Worm (Caenorhabditis elegans) whole organism, young adult: ENCODE results near the gene spds-1.

Experiments used
- B0035.1 ChIP-seq: sonication (generic microtip); optimal IDR thresholded peaks from 2 replicates; lab custom pipeline; 2016; ENCODE audit warnings: missing genetic modification characterization, mild to moderate bottlenecking, missing compliant biosample characterization, missing genotype, missing genetic modification reagents
- B0336.3 ChIP-seq: fragments of 200-800 bp; sonication (Bioruptor generic); IDR thresholded peaks from 2 replicates; pipeline ENCODE4 v1.3.6; 2022; ENCODE audit warnings: missing genetic modification characterization, missing compliant biosample characterization
- C17E4.6 ChIP-seq: fragments of 200-800 bp; sonication (Bioruptor generic); IDR thresholded peaks from 2 replicates; pipeline ENCODE4 v1.3.6; 2022; ENCODE audit warnings: missing genetic modification reagents, missing genetic modification characterization, missing compliant biosample characterization
- F39B2.1 ChIP-seq: fragments of 200-800 bp; sonication (Bioruptor generic); IDR thresholded peaks from 2 replicates; pipeline ENCODE4 v1.3.6; 2022; ENCODE audit warnings: missing genetic modification reagents, missing genetic modification characterization, missing compliant biosample characterization
- F49E8.2 ChIP-seq: sonication (generic microtip); optimal IDR thresholded peaks from 3 replicates; lab custom pipeline; 2017; ENCODE audit warnings: missing genetic modification characterization, mild to moderate bottlenecking, missing compliant biosample characterization, antibody characterized with exemption, moderate library complexity; ENCODE audit not compliant: insufficient read depth
- F57C9.4 ChIP-seq: sonication (generic microtip); optimal IDR thresholded peaks from 2 replicates; lab custom pipeline; 2017; ENCODE audit warnings: mild to moderate bottlenecking, missing genetic modification characterization, missing compliant biosample characterization
- Y95B8A.8 ChIP-seq: fragments of 200-800 bp; sonication (Bioruptor generic); IDR thresholded peaks from 2 replicates; pipeline ENCODE4 v1.3.6; 2022; ENCODE audit warnings: missing genetic modification reagents, missing genetic modification characterization, missing compliant biosample characterization
- ama-1 ChIP-seq, 3 experiments: fragments of 150-350 bp in 1 of 3; sonication (generic microtip) in 2 of 3; optimal IDR thresholded peaks; 2 replicates each; lab custom pipeline; 2014 to 2018; ENCODE audit warnings: missing biosample characterization in 2 of 3, missing genetic modification characterization in 2 of 3, missing genetic modification reagents in 2 of 3
- aptf-3 ChIP-seq: fragments of 200-800 bp; sonication (Bioruptor generic); IDR thresholded peaks from 2 replicates; pipeline ENCODE4 v1.3.6; 2022; ENCODE audit warnings: missing genetic modification characterization, missing compliant biosample characterization
- atf-7 ChIP-seq: sonication (generic microtip); optimal IDR thresholded peaks from 2 replicates; lab custom pipeline; 2017; ENCODE audit warnings: mild to moderate bottlenecking, missing genetic modification characterization, missing compliant biosample characterization
- cebp-2 ChIP-seq: fragments of 200-800 bp; sonication (Bioruptor generic); IDR thresholded peaks from 2 replicates; pipeline ENCODE4 v1.3.6; 2022; ENCODE audit warnings: missing genetic modification characterization, missing compliant biosample characterization
- egrh-3 ChIP-seq: fragments of 200-800 bp; sonication (Bioruptor generic); IDR thresholded peaks from 2 replicates; pipeline ENCODE4 v1.3.6; 2022; ENCODE audit warnings: missing genetic modification reagents, missing genetic modification characterization, missing compliant biosample characterization
- ekl-4 ChIP-seq: fragments of 200-800 bp; sonication (Bioruptor generic); IDR thresholded peaks from 2 replicates; pipeline ENCODE4 v1.3.6; 2022; ENCODE audit warnings: missing genetic modification reagents, missing genetic modification characterization, missing compliant biosample characterization
- gei-17 ChIP-seq: fragments of 200-800 bp; sonication (Bioruptor generic); optimal IDR thresholded peaks from 2 replicates; lab custom pipeline; 2018; ENCODE audit warnings: mild to moderate bottlenecking, missing genetic modification characterization, missing compliant biosample characterization
- him-1 ChIP-seq: sonication (generic microtip); optimal IDR thresholded peaks from 2 replicates; lab custom pipeline; 2016; ENCODE audit warnings: missing genotype, missing genetic modification reagents, missing genetic modification characterization, missing compliant biosample characterization
- lag-1 ChIP-seq: fragments of 200-800 bp; sonication (Bioruptor generic); IDR thresholded peaks from 2 replicates; pipeline ENCODE4 v1.3.6; 2022; ENCODE audit warnings: missing genetic modification reagents, missing genetic modification characterization, missing compliant biosample characterization
- let-526 ChIP-seq: fragments of 200-800 bp; sonication (Bioruptor generic); IDR thresholded peaks from 2 replicates; pipeline ENCODE4 v1.3.6; 2022; ENCODE audit warnings: missing genetic modification reagents, missing genetic modification characterization, missing compliant biosample characterization
- lin-26 ChIP-seq: fragments of 200-800 bp; sonication (Bioruptor generic); IDR thresholded peaks from 2 replicates; pipeline ENCODE4 v1.3.6; 2022; ENCODE audit warnings: missing genetic modification reagents, missing genetic modification characterization, missing compliant biosample characterization
- lin-35 ChIP-seq, 3 experiments: fragments of 150-350 bp in 2 of 3; sonication (generic microtip) in 1 of 3; optimal IDR thresholded peaks; 2 replicates each; lab custom pipeline; 2014 to 2018; ENCODE audit warnings: missing biosample characterization in 3 of 3, missing genetic modification characterization in 3 of 3, missing genetic modification reagents in 3 of 3
- mcd-1 ChIP-seq: fragments of 200-800 bp; sonication (Bioruptor generic); IDR thresholded peaks from 2 replicates; pipeline ENCODE4 v1.3.6; 2022; ENCODE audit warnings: missing genetic modification reagents, missing genetic modification characterization, missing compliant biosample characterization
- nfya-1 ChIP-seq: sonication (generic microtip); optimal IDR thresholded peaks from 2 replicates; lab custom pipeline; 2017; ENCODE audit warnings: antibody characterized with exemption, missing compliant biosample characterization, missing genetic modification characterization, borderline replicate concordance; ENCODE audit not compliant: insufficient read depth
- nhr-27 ChIP-seq: fragments of 200-800 bp; sonication (Bioruptor generic); optimal IDR thresholded peaks from 2 replicates; lab custom pipeline; 2018; ENCODE audit warnings: mild to moderate bottlenecking, missing genetic modification characterization, moderate library complexity, missing compliant biosample characterization
- pha-4 ChIP-seq: fragments of 150-350 bp; sonication (generic microtip); optimal IDR thresholded peaks from 2 replicates; lab custom pipeline; 2014; ENCODE audit warnings: missing biosample characterization, missing genetic modification reagents, missing genetic modification characterization
- rcor-1 ChIP-seq: fragments of 200-800 bp; sonication (Bioruptor generic); IDR thresholded peaks from 2 replicates; pipeline ENCODE4 v1.3.6; 2022; ENCODE audit warnings: missing genetic modification reagents, missing genetic modification characterization, missing compliant biosample characterization
- snpc-1.1 ChIP-seq: sonication (generic microtip); optimal IDR thresholded peaks from 2 replicates; lab custom pipeline; 2017; ENCODE audit warnings: missing genetic modification characterization, mild to moderate bottlenecking, missing compliant biosample characterization, antibody characterized with exemption, moderate library complexity, missing genotype, missing genetic modification reagents; ENCODE audit not compliant: insufficient read depth
- snpc-4 ChIP-seq, 5 experiments: fragments of 150-350 bp in 1 of 5; sonication (generic microtip) in 4 of 5; optimal IDR thresholded peaks; 2 replicates each; lab custom pipeline; 2014 to 2018; ENCODE audit warnings: missing genetic modification characterization in 5 of 5, missing biosample characterization in 3 of 5, antibody characterized with exemption in 2 of 5, mild to moderate bottlenecking in 2 of 5, missing compliant biosample characterization in 2 of 5, missing genotype in 2 of 5, moderate library complexity in 2 of 5, missing genetic modification reagents in 1 of 5
- tbp1 ChIP-seq: fragments of 200-800 bp; sonication (Bioruptor generic); optimal IDR thresholded peaks from 2 replicates; lab custom pipeline; 2018; ENCODE audit warnings: mild to moderate bottlenecking, missing genetic modification characterization, missing compliant biosample characterization
- tbx-9 ChIP-seq: sonication (generic microtip); optimal IDR thresholded peaks from 2 replicates; lab custom pipeline; 2016; ENCODE audit warnings: borderline replicate concordance, missing genetic modification characterization, inconsistent platforms, missing compliant biosample characterization
- unc-130 ChIP-seq: sonication (generic microtip); optimal IDR thresholded peaks from 2 replicates; lab custom pipeline; 2016; ENCODE audit warnings: missing genetic modification reagents, missing genetic modification characterization, missing compliant biosample characterization
- zfh-2 ChIP-seq: fragments of 200-800 bp; sonication (Bioruptor generic); conservative IDR thresholded peaks from 2 replicates; pipeline ENCODE4 v1.3.6; 2022; ENCODE audit warnings: missing genetic modification reagents, missing genetic modification characterization, missing compliant biosample characterization
- ztf-22 ChIP-seq: fragments of 200-800 bp; sonication (Bioruptor generic); optimal IDR thresholded peaks from 2 replicates; lab custom pipeline; 2018; ENCODE audit warnings: mild to moderate bottlenecking, missing genetic modification characterization, moderate library complexity, missing compliant biosample characterization
- ztf-3 ChIP-seq: fragments of 200-800 bp; sonication (Bioruptor generic); optimal IDR thresholded peaks from 2 replicates; lab custom pipeline; 2018; ENCODE audit warnings: mild to moderate bottlenecking, missing genetic modification characterization, missing compliant biosample characterization

The spds-1 gene

DNA sequence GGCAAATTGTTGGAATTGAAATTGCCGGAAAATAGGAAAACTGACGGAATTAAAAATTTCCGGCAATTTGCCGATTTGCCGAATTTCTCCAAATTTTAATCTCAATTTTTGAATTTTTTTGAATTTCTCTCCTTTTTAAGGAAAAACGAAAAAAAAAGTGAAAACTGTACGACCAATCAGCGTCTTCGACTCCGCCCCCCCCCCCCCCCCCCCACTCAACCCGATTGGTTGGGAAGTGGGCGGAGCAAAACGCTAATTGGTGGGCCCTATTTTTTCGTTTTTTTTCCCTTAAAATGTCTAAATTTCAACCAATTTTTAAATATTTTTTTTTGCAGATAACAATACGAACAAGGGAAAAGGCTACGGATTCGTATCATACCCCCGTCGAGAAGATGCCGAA lies 36.8 kb upstream of the spds-1 start:
- no peak for TF ChIP-seq F39B2.1 (GFP tag; lab: Robert Waterston, UW)
- no peak for TF ChIP-seq nhr-27 (tag; lab: Kevin White, UChicago)
- no peak for TF ChIP-seq aptf-3 (GFP tag; lab: Robert Waterston, UW)
- TF ChIP-seq rcor-1 (GFP tag; lab: Robert Waterston, UW), result no peak
- TF ChIP-seq unc-130 (GFP tag; lab: Kevin White, UChicago), result no peak
- no peak for TF ChIP-seq snpc-1.1 (tag; lab: Kevin White, UChicago)
- TF ChIP-seq let-526 (GFP tag; lab: Robert Waterston, UW), result no peak
- TF ChIP-seq ztf-22 (GFP tag; lab: Kevin White, UChicago), result no peak
- TF ChIP-seq mcd-1 (GFP tag; lab: Robert Waterston, UW), result 0 out of 2 replicates have a peak, but pooled peaks have one; percentile 38
- TF ChIP-seq zfh-2 (GFP tag; lab: Robert Waterston, UW), result peak; percentile 72
- TF ChIP-seq B0035.1 (tag; lab: Kevin White, UChicago), result no peak
- peak; percentile 85 for TF ChIP-seq egrh-3
- no peak for TF ChIP-seq nfya-1 (tag; lab: Kevin White, UChicago)
- TF ChIP-seq atf-7 (tag; lab: Kevin White, UChicago), result no peak
- TF ChIP-seq ztf-3 (GFP tag; lab: Kevin White, UChicago), result no peak
- TF ChIP-seq snpc-4 (GFP tag; optimal IDR thresholded peaks at IDR 0.05; lab: Kevin White, UChicago), result no peak
- no peak for TF ChIP-seq snpc-4 (tag; optimal IDR thresholded peaks at IDR 0.05; lab: Kevin White, UChicago)

DNA sequence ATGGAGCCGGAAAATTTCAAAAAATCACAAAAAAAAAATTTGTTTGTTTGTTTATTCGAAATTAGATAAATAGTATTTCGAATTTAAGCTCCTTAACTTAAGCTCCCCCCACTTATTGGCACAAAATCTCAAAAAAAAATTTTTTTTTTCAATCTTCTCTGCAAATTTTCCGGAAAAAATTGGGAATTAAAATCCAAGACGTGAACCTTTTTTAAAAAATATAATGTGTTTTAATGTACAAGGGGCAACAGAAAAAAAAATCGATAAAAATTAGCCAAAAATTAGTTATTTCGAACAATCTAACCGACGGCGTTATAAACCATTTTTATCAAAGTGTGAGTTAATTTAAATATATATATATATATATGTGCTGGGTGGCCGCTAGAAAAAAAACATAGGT lies 32.3 kb upstream of the spds-1 start, which contains the start of gene Y46G5A.14:
Y46G5A.14 (plus strand) TSS at position 301 of the 400 bp plus-strand sequence.
- TF ChIP-seq rcor-1 (GFP tag; lab: Robert Waterston, UW) (no peak), him-1 (tag; lab: Kevin White, UChicago) (peak; percentile 25), F57C9.4 (tag; lab: Kevin White, UChicago) (no peak)

DNA sequence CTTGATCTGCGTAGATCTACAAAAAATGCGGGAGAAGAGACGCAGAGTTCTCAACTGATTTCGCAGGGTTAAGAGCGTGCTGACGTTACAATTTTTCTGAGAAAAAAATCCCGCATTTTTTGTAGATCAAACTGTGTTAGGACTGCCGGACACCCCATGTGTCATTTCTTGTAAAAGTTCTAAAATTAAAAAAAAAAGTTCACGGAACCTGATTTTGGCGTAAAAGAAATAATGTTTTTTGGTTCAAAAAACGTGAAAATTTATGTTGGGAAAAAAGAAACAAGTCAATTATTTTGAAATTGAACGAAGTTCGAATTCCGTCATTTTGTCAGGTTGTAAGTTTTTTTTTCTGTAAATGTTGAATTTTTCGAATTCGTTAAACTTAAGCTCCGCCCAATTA lies 30.3 kb upstream of the spds-1 start, which contains the start of gene Y46G5A.34:
Y46G5A.34 (plus strand) TSS at position 301 of the 400 bp plus-strand sequence.
- no peak for TF ChIP-seq F57C9.4 (tag; lab: Kevin White, UChicago)
- TF ChIP-seq gei-17 (GFP tag; lab: Kevin White, UChicago), result no peak
- no peak for TF ChIP-seq tbp1
- TF ChIP-seq lin-26 (GFP tag; lab: Robert Waterston, UW), result no peak
- TF ChIP-seq ama-1 (optimal IDR thresholded peaks at IDR 0.05; lab: Kevin White, UChicago), result no peak
- no peak for TF ChIP-seq ama-1 (GFP tag; optimal IDR thresholded peaks at IDR 0.05; lab: Kevin White, UChicago)
- no peak for TF ChIP-seq B0336.3 (GFP tag; lab: Robert Waterston, UW)
- no peak for TF ChIP-seq lag-1 (GFP tag; lab: Robert Waterston, UW)
- no peak for TF ChIP-seq F49E8.2 (tag; lab: Kevin White, UChicago)
- TF ChIP-seq Y95B8A.8 (GFP tag; lab: Robert Waterston, UW), result no peak
- TF ChIP-seq atf-7 (tag; lab: Kevin White, UChicago), result no peak
- TF ChIP-seq ekl-4 (GFP tag; lab: Robert Waterston, UW), result no peak
- TF ChIP-seq lin-35 (GFP tag; optimal IDR thresholded peaks at IDR 0.05; lab: Kevin White, UChicago), result no peak
- no peak for TF ChIP-seq C17E4.6 (GFP tag; lab: Robert Waterston, UW)
- TF ChIP-seq cebp-2 (GFP tag; lab: Robert Waterston, UW), result no peak
- TF ChIP-seq pha-4 (tag; lab: Kevin White, UChicago), result no peak
- no peak for TF ChIP-seq tbx-9 (tag; lab: Kevin White, UChicago)
